Fruit fly (Drosophila melanogaster) whole organism, embryonic: ENCODE measurements around the gene Zpr1.

Experiments
- B-H2 ChIP-seq: fragments of 200-800 bp; sonication (Bioruptor generic); optimal IDR thresholded peaks from 2 replicates; lab custom pipeline; 2018; ENCODE audit warnings: missing biosample characterization, mild to moderate bottlenecking, missing genetic modification characterization
- CG10321 ChIP-seq: fragments of 200-800 bp; sonication (Bioruptor generic); IDR thresholded peaks from 2 replicates; pipeline ENCODE4 v1.3.6; 2022; ENCODE audit warnings: missing biosample characterization, missing genetic modification characterization
- CG11560 ChIP-seq: fragments of 200-800 bp; sonication (Bioruptor generic); IDR thresholded peaks from 3 replicates; pipeline ENCODE4 v1.3.6; 2022; ENCODE audit warnings: missing biosample characterization, missing genetic modification characterization
- CG12071 ChIP-seq: fragments of 200-800 bp; sonication (Bioruptor generic); optimal IDR thresholded peaks from 3 replicates; lab custom pipeline; 2018; ENCODE audit warnings: missing biosample characterization, mild to moderate bottlenecking, missing genetic modification characterization
- CG12659 ChIP-seq: fragments of 200-800 bp; sonication (Bioruptor generic); optimal IDR thresholded peaks from 3 replicates; lab custom pipeline; 2017; ENCODE audit warnings: mild to moderate bottlenecking, missing biosample characterization, missing genetic modification reagents, missing genetic modification characterization
- CG1529 ChIP-seq: fragments of 200-800 bp; sonication (Bioruptor generic); optimal IDR thresholded peaks from 3 replicates; lab custom pipeline; 2018; ENCODE audit warnings: missing biosample characterization, missing genetic modification characterization
- CG17328 ChIP-seq: fragments of 200-800 bp; sonication (Bioruptor generic); IDR thresholded peaks from 2 replicates; pipeline ENCODE4 v1.3.6; 2022; ENCODE audit warnings: missing biosample characterization, missing genetic modification characterization
- CG2120 ChIP-seq: fragments of 200-800 bp; sonication (Bioruptor generic); optimal IDR thresholded peaks from 3 replicates; lab custom pipeline; 2016; ENCODE audit warnings: missing biosample characterization, missing genetic modification characterization
- CG32772 ChIP-seq: fragments of 200-800 bp; sonication (Bioruptor generic); IDR thresholded peaks from 2 replicates; pipeline ENCODE4 v1.3.6; 2022; ENCODE audit warnings: missing biosample characterization, missing genetic modification characterization
- CG33557 ChIP-seq: fragments of 200-800 bp; sonication (Bioruptor generic); optimal IDR thresholded peaks from 2 replicates; lab custom pipeline; 2019; ENCODE audit warnings: missing biosample characterization, mild to moderate bottlenecking, missing genetic modification characterization, moderate library complexity
- CG3847 ChIP-seq: fragments of 200-800 bp; sonication (Bioruptor generic); IDR thresholded peaks from 2 replicates; pipeline ENCODE4 v1.3.6; 2022; ENCODE audit warnings: missing biosample characterization, missing genetic modification characterization
- CG42726 ChIP-seq: fragments of 200-800 bp; sonication (Bioruptor generic); IDR thresholded peaks from 2 replicates; pipeline ENCODE4 v1.3.6; 2022; ENCODE audit warnings: missing biosample characterization, missing genetic modification characterization; ENCODE audit not compliant: partially characterized antibody
- CG6254 ChIP-seq: fragments of 200-800 bp; sonication (Bioruptor generic); optimal IDR thresholded peaks from 3 replicates; lab custom pipeline; 2017; ENCODE audit warnings: mild to moderate bottlenecking, missing biosample characterization, missing genetic modification reagents, missing genetic modification characterization
- CG6689 ChIP-seq: fragments of 200-800 bp; sonication (Bioruptor generic); IDR thresholded peaks from 2 replicates; pipeline ENCODE4 v1.3.6; 2022; ENCODE audit warnings: missing biosample characterization, missing genetic modification characterization
- CG7271 ChIP-seq: fragments of 200-800 bp; sonication (Bioruptor generic); optimal IDR thresholded peaks from 2 replicates; lab custom pipeline; 2018; ENCODE audit warnings: missing biosample characterization, mild to moderate bottlenecking, missing genetic modification characterization, moderate library complexity
- CG9876 ChIP-seq: fragments of 200-800 bp; sonication (Bioruptor generic); optimal IDR thresholded peaks from 2 replicates; lab custom pipeline; 2016; ENCODE audit warnings: missing biosample characterization, missing genetic modification characterization
- D ChIP-seq, 2 experiments: fragments of 200-800 bp in 1 of 2; fragments of >200 bp in 1 of 2; sonication (Bioruptor generic) in 1 of 2; optimal IDR thresholded peaks; 2 replicates in 1 of 2; 3 replicates in 1 of 2; lab custom pipeline; 2017; ENCODE audit warnings: mild to moderate bottlenecking in 1 of 2, missing biosample characterization in 1 of 2, missing genetic modification characterization in 1 of 2, missing genetic modification reagents in 1 of 2
- Doc2 ChIP-seq: fragments of 200-800 bp; sonication (Bioruptor generic); IDR thresholded peaks from 2 replicates; pipeline ENCODE4 v1.3.6; 2022; ENCODE audit warnings: missing biosample characterization, missing genetic modification characterization
- Dp ChIP-seq: fragments of 200-800 bp; sonication (Bioruptor generic); optimal IDR thresholded peaks from 2 replicates; lab custom pipeline; 2018; ENCODE audit warnings: missing biosample characterization, mild to moderate bottlenecking, missing genetic modification characterization, moderate library complexity
- E2f1 ChIP-seq: fragments of 200-800 bp; sonication (Bioruptor generic); IDR thresholded peaks from 2 replicates; pipeline ENCODE4 v1.3.6; 2022; ENCODE audit warnings: missing biosample characterization, missing genetic modification characterization
- Ets65A ChIP-seq: fragments of 200-800 bp; sonication (Bioruptor generic); peaks from one replicate; lab custom pipeline; 2016; ENCODE audit warnings: missing biosample characterization, missing genetic modification characterization
- Pdp1 ChIP-seq, 2 experiments: fragments of 200-800 bp; sonication (Bioruptor generic); optimal IDR thresholded peaks; 3 replicates each; lab custom pipeline; 2016; ENCODE audit warnings: missing biosample characterization in 2 of 2, missing genetic modification characterization in 2 of 2, mild to moderate bottlenecking in 1 of 2, moderate library complexity in 1 of 2
- Ravus ChIP-seq: fragments of 200-800 bp; sonication (Bioruptor generic); IDR thresholded peaks from 2 replicates; pipeline ENCODE4 v1.3.6; 2022; ENCODE audit warnings: missing biosample characterization, missing genetic modification characterization
- Sox102F ChIP-seq: fragments of 200-800 bp; sonication (Bioruptor generic); optimal IDR thresholded peaks from 2 replicates; lab custom pipeline; 2018; ENCODE audit warnings: missing biosample characterization, mild to moderate bottlenecking, missing genetic modification characterization, moderate library complexity
- ac ChIP-seq: fragments of 200-800 bp; sonication (Bioruptor generic); optimal IDR thresholded peaks from 3 replicates; lab custom pipeline; 2017; ENCODE audit warnings: missing biosample characterization, mild to moderate bottlenecking, missing genetic modification characterization
- amos ChIP-seq: fragments of 200-800 bp; sonication (Bioruptor generic); IDR thresholded peaks from 2 replicates; pipeline ENCODE4 v1.3.6; 2022; ENCODE audit warnings: missing biosample characterization, missing genetic modification characterization; ENCODE audit not compliant: partially characterized antibody
- bowl ChIP-seq: fragments of 200-800 bp; sonication (Bioruptor generic); IDR thresholded peaks from 2 replicates; pipeline ENCODE4 v1.3.6; 2022; ENCODE audit warnings: missing biosample characterization, missing genetic modification characterization
- chn ChIP-seq: fragments of 200-800 bp; sonication (Bioruptor generic); optimal IDR thresholded peaks from 2 replicates; lab custom pipeline; 2016; ENCODE audit warnings: missing biosample characterization, missing genetic modification characterization
- corto ChIP-seq: fragments of 200-800 bp; sonication (Bioruptor generic); optimal IDR thresholded peaks from 2 replicates; lab custom pipeline; 2016; ENCODE audit warnings: missing biosample characterization, mild to moderate bottlenecking, missing genetic modification characterization, moderate library complexity
- dm ChIP-seq: fragments of 200-800 bp; sonication (Bioruptor generic); optimal IDR thresholded peaks from 3 replicates; lab custom pipeline; 2016; ENCODE audit warnings: missing biosample characterization, missing genetic modification characterization
- dmrt99B ChIP-seq: fragments of 200-800 bp; sonication (Bioruptor generic); optimal IDR thresholded peaks from 2 replicates; lab custom pipeline; 2018; ENCODE audit warnings: missing biosample characterization, mild to moderate bottlenecking, missing genetic modification characterization, moderate library complexity
- fd102C ChIP-seq: fragments of 200-800 bp; sonication (Bioruptor generic); optimal IDR thresholded peaks from 2 replicates; lab custom pipeline; 2018; ENCODE audit warnings: missing biosample characterization, mild to moderate bottlenecking, missing genetic modification characterization, moderate library complexity
- fd96Cb ChIP-seq: fragments of 200-800 bp; sonication (Bioruptor generic); optimal IDR thresholded peaks from 2 replicates; lab custom pipeline; 2018; ENCODE audit warnings: missing biosample characterization, mild to moderate bottlenecking, missing genetic modification characterization, moderate library complexity
- klu ChIP-seq: fragments of 200-800 bp; sonication (Bioruptor generic); IDR thresholded peaks from 2 replicates; pipeline ENCODE4 v1.3.6; 2022; ENCODE audit warnings: missing biosample characterization, missing genetic modification characterization
- nerfin-1 ChIP-seq: fragments of 200-800 bp; sonication (Bioruptor generic); optimal IDR thresholded peaks from 3 replicates; lab custom pipeline; 2019; ENCODE audit warnings: missing biosample characterization, mild to moderate bottlenecking, missing genetic modification characterization, moderate library complexity
- nmo ChIP-seq: fragments of 200-800 bp; sonication (Bioruptor generic); optimal IDR thresholded peaks from 2 replicates; lab custom pipeline; 2018; ENCODE audit warnings: missing biosample characterization, mild to moderate bottlenecking, missing genetic modification characterization, moderate library complexity
- pan ChIP-seq, 4 experiments: fragments of >200 bp in 3 of 4; fragments of 200-800 bp in 1 of 4; sonication (Bioruptor generic) in 1 of 4; optimal IDR thresholded peaks in 3 of 4; IDR thresholded peaks in 1 of 4; 2 replicates each; pipeline versions ENCODE4 v1.3.6 to Lab custom; 2017 to 2022; ENCODE audit warnings: missing biosample characterization in 2 of 4, missing genetic modification characterization in 2 of 4, mixed read lengths in 1 of 4
- phol ChIP-seq: fragments of 200-800 bp; sonication (Bioruptor generic); optimal IDR thresholded peaks from 3 replicates; lab custom pipeline; 2018; ENCODE audit warnings: missing biosample characterization, mild to moderate bottlenecking, missing genetic modification characterization, moderate library complexity
- prd ChIP-seq, 3 experiments: fragments of >200 bp in 2 of 3; fragments of 200-800 bp in 1 of 3; sonication (Bioruptor generic) in 1 of 3; optimal IDR thresholded peaks in 2 of 3; IDR thresholded peaks in 1 of 3; 2 replicates in 2 of 3; 3 replicates in 1 of 3; pipeline versions ENCODE4 v1.3.6 to Lab custom; 2017 to 2022; ENCODE audit warnings: missing biosample characterization in 1 of 3, missing genetic modification characterization in 1 of 3
- seq ChIP-seq: fragments of 200-800 bp; sonication (Bioruptor generic); IDR thresholded peaks from 2 replicates; pipeline ENCODE4 v1.3.6; 2022; ENCODE audit warnings: missing biosample characterization, missing genetic modification characterization
- sqz ChIP-seq: fragments of 200-800 bp; sonication (Bioruptor generic); optimal IDR thresholded peaks from 3 replicates; lab custom pipeline; 2018; ENCODE audit warnings: missing biosample characterization, mild to moderate bottlenecking, missing genetic modification characterization
- tin ChIP-seq: fragments of 200-800 bp; sonication (Bioruptor generic); optimal IDR thresholded peaks from 3 replicates; lab custom pipeline; 2016; ENCODE audit warnings: missing biosample characterization, missing genetic modification characterization
- tll ChIP-seq, 2 experiments: fragments of 200-800 bp in 1 of 2; fragments of >200 bp in 1 of 2; sonication (Bioruptor generic) in 1 of 2; optimal IDR thresholded peaks; 2 replicates each; lab custom pipeline; 2017 to 2019; ENCODE audit warnings: missing biosample characterization in 2 of 2, missing genetic modification characterization in 2 of 2, mild to moderate bottlenecking in 1 of 2, moderate library complexity in 1 of 2
- tna ChIP-seq: fragments of 200-800 bp; sonication (Bioruptor generic); IDR thresholded peaks from 2 replicates; pipeline ENCODE4 v1.3.6; 2022; ENCODE audit warnings: missing biosample characterization, missing genetic modification characterization; ENCODE audit not compliant: partially characterized antibody
- twi ChIP-seq: fragments of 200-800 bp; optimal IDR thresholded peaks from 2 replicates; lab custom pipeline; 2019; ENCODE audit warnings: missing biosample characterization, mild to moderate bottlenecking, missing genetic modification characterization, moderate library complexity
- zen ChIP-seq: fragments of 200-800 bp; sonication (Bioruptor generic); optimal IDR thresholded peaks from 3 replicates; lab custom pipeline; 2018; ENCODE audit warnings: missing biosample characterization, mild to moderate bottlenecking, missing genetic modification characterization, moderate library complexity
- zf30C ChIP-seq: fragments of 200-800 bp; sonication (Bioruptor generic); optimal IDR thresholded peaks from 3 replicates; lab custom pipeline; 2018; ENCODE audit warnings: missing biosample characterization, mild to moderate bottlenecking, missing genetic modification characterization

Zpr1 gene

DNA sequence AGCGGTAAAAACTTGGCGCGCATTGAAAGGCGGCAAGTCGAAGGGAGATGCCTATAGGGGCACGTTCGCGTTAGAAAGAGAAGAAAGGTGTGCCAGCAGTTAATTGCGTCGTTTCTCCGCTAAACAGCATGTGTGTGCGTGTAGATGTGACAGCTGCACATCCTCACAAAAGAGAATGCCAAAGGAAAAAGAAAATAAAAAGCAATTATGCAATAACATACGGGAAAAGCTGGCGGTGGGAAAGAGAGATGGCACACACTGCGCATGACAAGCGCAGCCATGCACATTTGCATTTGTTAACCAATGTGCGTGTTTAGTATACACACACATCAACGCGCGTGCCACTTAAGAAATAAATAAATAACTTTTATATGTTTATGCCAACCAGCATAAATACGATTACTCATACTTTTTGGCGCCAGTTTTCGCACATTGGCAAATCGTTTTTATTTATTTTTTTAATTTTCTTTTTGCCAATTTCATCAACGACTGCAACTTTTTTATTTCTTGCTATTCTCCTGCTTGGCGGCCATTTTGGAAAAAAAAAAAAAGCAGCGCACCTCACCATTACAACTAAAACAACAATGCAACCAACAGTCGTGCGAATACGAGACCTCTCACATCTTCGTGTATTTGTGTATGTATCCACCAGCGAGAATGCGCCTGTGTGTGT is 6.0 kb downstream of the Zpr1 start (continued):
- TF ChIP-seq bowl (GFP tag; lab: Robert Waterston, UW), result no peak
- peak; percentile 15 for TF ChIP-seq zen (tag; lab: Kevin White, UChicago)
- no peak for TF ChIP-seq CG12071 (GFP tag; lab: Kevin White, UChicago)
- no peak for TF ChIP-seq CG6689
- no peak for TF ChIP-seq CG17328 (GFP tag; lab: Robert Waterston, UW)
- TF ChIP-seq CG11560 (tag; lab: Robert Waterston, UW), result no peak
- TF ChIP-seq CG1529 (GFP tag; lab: Kevin White, UChicago), result no peak
- no peak for TF ChIP-seq zf30C (GFP tag; lab: Kevin White, UChicago)
- TF ChIP-seq chn, result no peak
- TF ChIP-seq Pdp1 (GFP tag; optimal IDR thresholded peaks at IDR 0.05; lab: Kevin White, UChicago), result peak in 1 of 2 experiments; percentile 96
- TF ChIP-seq nmo (GFP tag; lab: Kevin White, UChicago), result no peak
- TF ChIP-seq D (optimal IDR thresholded peaks at IDR 0.05; lab: Kevin White, UChicago), result no peak
- peak; percentile 4 for TF ChIP-seq D (GFP tag; optimal IDR thresholded peaks at IDR 0.05; lab: Kevin White, UChicago)
- peak in 1 of 2 experiments; percentile 24 for TF ChIP-seq tll (GFP tag; optimal IDR thresholded peaks at IDR 0.05; lab: Kevin White, UChicago)
- TF ChIP-seq phol (tag; lab: Kevin White, UChicago), result peak; percentile 71
- peak; percentile 59 for TF ChIP-seq sqz (GFP tag; lab: Kevin White, UChicago)
- peak; percentile 94 for TF ChIP-seq CG10321 (GFP tag; lab: Robert Waterston, UW)
- TF ChIP-seq twi (tag; lab: Kevin White, UChicago), result peak; percentile 74
- peak; percentile 31; the same call in 1 of the 2 replicates for TF ChIP-seq E2f1 (GFP tag; lab: Robert Waterston, UW)
- no peak for TF ChIP-seq CG32772
- TF ChIP-seq Ets65A, result peak; percentile 4
- no peak for TF ChIP-seq nerfin-1 (tag; lab: Kevin White, UChicago)
- 0 out of 2 replicates have a peak, but pooled peaks have one; percentile 15 for TF ChIP-seq amos
- TF ChIP-seq CG7271, result no peak

DNA sequence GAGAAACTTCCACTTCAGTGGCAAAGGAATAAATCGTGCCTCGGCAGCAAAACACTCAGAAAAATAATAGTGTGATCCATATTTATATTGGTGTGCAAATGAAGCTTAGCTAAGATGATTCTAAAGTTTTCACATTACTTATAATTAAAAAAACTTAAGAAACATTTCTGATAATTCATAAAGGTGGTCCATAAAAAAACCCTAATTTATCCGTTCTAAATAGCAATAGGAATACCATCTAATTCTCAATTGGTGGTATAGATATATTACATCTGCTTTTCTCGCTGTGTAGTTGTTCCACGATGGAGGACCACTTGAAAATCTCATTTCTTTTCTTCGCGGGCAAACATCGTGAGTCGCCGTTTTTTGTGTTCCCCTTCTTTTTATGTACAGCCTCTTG is 6.8 kb downstream of the Zpr1 start:
- TF ChIP-seq corto (GFP tag; lab: Kevin White, UChicago) (peak; percentile 59), Dp (GFP tag; lab: Kevin White, UChicago) (no peak), fd102C (GFP tag; lab: Kevin White, UChicago) (no peak), ac (no peak), klu (GFP tag; lab: Robert Waterston, UW) (no peak), CG6254 (peak; percentile 55), tin (GFP tag; lab: Kevin White, UChicago) (peak; percentile 69), dm (GFP tag; lab: Kevin White, UChicago) (no peak), dmrt99B (tag; lab: Kevin White, UChicago) (peak; percentile 73), fd96Cb (peak; percentile 70), CG2120 (GFP tag; lab: Kevin White, UChicago) (peak; percentile 67), pan (optimal IDR thresholded peaks at IDR 0.05; lab: Kevin White, UChicago) (no peak), pan (GFP tag; optimal IDR thresholded peaks at IDR 0.05 in 1 of 2, IDR thresholded peaks at IDR 0.05 in 1 of 2) (peak in 1 of 2 experiments; percentile 64), Ravus (no peak), CG3847 (GFP tag; lab: Robert Waterston, UW) (peak; percentile 52), CG12659 (GFP tag; lab: Kevin White, UChicago) (peak; percentile 10), CG9876 (GFP tag; lab: Kevin White, UChicago) (no peak), CG42726 (GFP tag; lab: Robert Waterston, UW) (no peak), Doc2 (GFP tag; lab: Robert Waterston, UW) (no peak), tna (GFP tag; lab: Robert Waterston, UW) (no peak), B-H2 (GFP tag; lab: Kevin White, UChicago) (peak; percentile 7), Sox102F (GFP tag; lab: Kevin White, UChicago) (peak; percentile 65), seq (GFP tag; lab: Robert Waterston, UW) (0 out of 2 replicates have a peak, but pooled peaks have one; percentile 13), CG33557 (GFP tag; lab: Kevin White, UChicago) (peak; percentile 54), prd (optimal IDR thresholded peaks at IDR 0.05; lab: Kevin White, UChicago) (no peak), prd (GFP tag; IDR thresholded peaks at IDR 0.05; lab: Robert Waterston, UW) (peak; percentile 43; the same call in 2 of the 3 replicates)
